Worm (Caenorhabditis elegans): ENCODE results near the gene F52C9.5.

Gene F52C9.5

DNA sequence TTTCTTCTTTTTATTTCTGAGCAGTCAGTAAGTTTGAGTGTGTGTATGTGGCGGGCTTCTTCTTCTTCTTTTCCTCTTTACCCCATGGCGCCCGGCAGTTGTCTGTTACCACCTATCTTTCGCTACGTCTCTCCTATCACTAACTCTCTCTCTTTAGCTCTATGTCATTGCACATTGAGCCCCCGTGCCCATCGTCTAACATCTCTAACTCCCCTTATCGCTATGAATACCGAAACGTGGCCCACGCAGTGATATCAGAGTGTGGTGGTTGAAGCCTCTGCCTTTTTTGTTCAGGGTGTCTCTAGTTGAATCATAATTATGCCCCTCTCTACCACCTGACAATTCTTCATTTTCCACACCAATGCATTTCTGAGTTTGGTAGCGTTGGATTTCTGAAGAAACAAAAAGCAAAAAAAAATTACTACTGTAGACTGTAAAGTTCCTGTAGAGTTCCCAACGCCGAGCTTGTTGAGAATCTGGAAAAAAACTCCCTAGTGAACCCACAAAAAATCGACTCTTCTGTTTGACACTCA lies 32.6 kb downstream of the F52C9.5 start:
- TF ChIP-seq hnd-1 (tag; optimal IDR thresholded peaks at IDR 0.05): no peak

DNA sequence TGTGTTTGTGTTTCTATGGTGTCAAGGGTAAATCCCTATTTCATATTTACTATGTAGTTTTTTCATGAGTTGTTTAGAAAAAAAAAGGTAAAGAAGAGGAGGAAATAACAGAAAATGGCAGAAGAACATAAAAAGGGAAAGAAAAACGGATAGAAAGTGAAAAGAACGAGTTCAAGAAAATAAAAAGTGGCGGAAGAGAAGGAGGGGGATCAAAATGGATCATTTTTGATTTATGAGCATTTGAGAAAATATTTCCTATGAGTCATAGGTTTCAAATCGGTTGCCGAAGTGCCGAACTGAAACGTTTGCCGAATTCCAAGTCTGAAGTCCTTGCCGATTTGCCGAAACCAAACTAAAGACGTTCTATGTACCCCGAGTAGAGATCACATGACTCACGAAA lies 36.8 kb downstream of the F52C9.5 start:
- TF ChIP-seq tra-4 (tag; optimal IDR thresholded peaks at IDR 0.05): no peak
- no peak for TF ChIP-seq flt-1 (GFP tag; IDR thresholded peaks at IDR 0.05)
- TF ChIP-seq ceh-36 (tag; optimal IDR thresholded peaks at IDR 0.05): no peak
- no peak for TF ChIP-seq ets-7 (tag; optimal IDR thresholded peaks at IDR 0.05)
- TF ChIP-seq hmbx-1 (tag; optimal IDR thresholded peaks at IDR 0.05): no peak
- no peak for TF ChIP-seq aly-1 (tag; optimal IDR thresholded peaks at IDR 0.05)
- TF ChIP-seq hmg-4 (GFP tag; optimal IDR thresholded peaks at IDR 0.05): no peak
- TF ChIP-seq F13C5.2 (tag; optimal IDR thresholded peaks at IDR 0.05): no peak
- TF ChIP-seq hnd-1 (tag; optimal IDR thresholded peaks at IDR 0.05): no peak
- no peak for TF ChIP-seq pes-1 (GFP tag; IDR thresholded peaks at IDR 0.05)
- TF ChIP-seq ama-1 (optimal IDR thresholded peaks at IDR 0.05): no peak
- TF ChIP-seq ceh-13 (GFP tag; optimal IDR thresholded peaks at IDR 0.05): no peak
- no peak for TF ChIP-seq B0310.2 (tag; optimal IDR thresholded peaks at IDR 0.05)
- no peak for TF ChIP-seq scrt-1 (GFP tag; IDR thresholded peaks at IDR 0.05)
- TF ChIP-seq tbx-37 (GFP tag; conservative IDR thresholded peaks at IDR 0.05): no peak
- TF ChIP-seq sea-1 (GFP tag; conservative IDR thresholded peaks at IDR 0.05): no peak
- no peak for TF ChIP-seq tbx-11 (GFP tag; IDR thresholded peaks at IDR 0.05)

DNA sequence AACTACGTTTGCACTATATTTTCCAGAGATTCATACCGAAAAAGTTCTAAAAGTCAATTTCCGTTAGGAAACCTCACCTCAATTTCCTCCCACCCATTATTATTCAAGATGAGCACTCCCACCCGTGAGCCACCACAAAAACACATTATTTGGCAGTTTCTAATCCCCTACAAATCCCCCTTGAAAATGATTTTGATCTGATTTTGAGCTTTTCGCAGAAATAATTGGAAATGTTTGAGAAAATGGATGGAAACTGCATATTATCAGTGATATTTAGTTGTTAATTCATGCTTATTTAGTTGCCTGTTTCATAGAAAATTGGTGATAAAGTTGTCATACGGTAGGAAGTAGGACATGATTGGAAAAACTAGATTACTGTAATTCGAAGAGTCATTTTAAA lies 38.5 kb downstream of the F52C9.5 start:
- no peak for TF ChIP-seq ceh-13 (GFP tag; optimal IDR thresholded peaks at IDR 0.05)
- TF ChIP-seq hmg-4 (GFP tag; optimal IDR thresholded peaks at IDR 0.05): no peak
- TF ChIP-seq scrt-1 (GFP tag; IDR thresholded peaks at IDR 0.05): no peak
- TF ChIP-seq hnd-1 (tag; optimal IDR thresholded peaks at IDR 0.05): no peak
- TF ChIP-seq flt-1 (GFP tag; IDR thresholded peaks at IDR 0.05): no peak
- TF ChIP-seq B0310.2 (tag; optimal IDR thresholded peaks at IDR 0.05): no peak
- no peak for TF ChIP-seq aly-1 (tag; optimal IDR thresholded peaks at IDR 0.05)
- TF ChIP-seq ceh-36 (tag; optimal IDR thresholded peaks at IDR 0.05): no peak
- no peak for TF ChIP-seq F13C5.2 (tag; optimal IDR thresholded peaks at IDR 0.05)
- TF ChIP-seq sea-1 (GFP tag; conservative IDR thresholded peaks at IDR 0.05): no peak
- TF ChIP-seq tbx-37 (GFP tag; conservative IDR thresholded peaks at IDR 0.05): no peak
- no peak for TF ChIP-seq tbx-11 (GFP tag; IDR thresholded peaks at IDR 0.05)
- TF ChIP-seq hmbx-1 (tag; optimal IDR thresholded peaks at IDR 0.05): no peak
- TF ChIP-seq pes-1 (GFP tag; IDR thresholded peaks at IDR 0.05): no peak
- TF ChIP-seq ets-7 (tag; optimal IDR thresholded peaks at IDR 0.05): no peak
- no peak for TF ChIP-seq tra-4 (tag; optimal IDR thresholded peaks at IDR 0.05)
- no peak for TF ChIP-seq ama-1 (optimal IDR thresholded peaks at IDR 0.05)

DNA sequence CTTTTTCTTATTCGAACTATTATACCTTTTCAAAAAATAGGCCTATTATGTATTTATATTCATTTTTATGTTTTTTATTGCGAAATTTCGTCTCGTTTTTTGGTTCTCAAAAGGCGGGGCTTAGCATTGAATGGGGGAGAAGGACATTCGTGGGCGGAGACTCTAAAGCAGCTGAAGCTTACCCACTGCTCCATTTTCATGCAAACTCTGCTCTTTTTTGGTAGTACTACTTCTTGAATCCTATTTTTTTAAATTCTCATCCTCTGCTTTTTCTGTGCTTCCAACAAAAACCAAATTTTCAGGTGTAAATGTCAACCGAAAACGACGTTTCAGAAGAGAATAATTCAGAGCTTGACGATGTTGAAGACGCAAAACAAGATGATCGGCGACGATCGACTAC lies 39.4 kb downstream of the F52C9.5 start, which contains the start of gene ZK121.2:
ZK121.2 (plus strand) TSS at position 301 of the 400 bp plus-strand sequence.
- TF ChIP-seq flt-1 (GFP tag; IDR thresholded peaks at IDR 0.05) (no peak), scrt-1 (GFP tag; IDR thresholded peaks at IDR 0.05) (no peak), ceh-36 (tag; optimal IDR thresholded peaks at IDR 0.05) (no peak), sea-1 (GFP tag; conservative IDR thresholded peaks at IDR 0.05) (no peak), ceh-13 (GFP tag; optimal IDR thresholded peaks at IDR 0.05) (no peak), hnd-1 (tag; optimal IDR thresholded peaks at IDR 0.05) (no peak), tbx-37 (GFP tag; conservative IDR thresholded peaks at IDR 0.05) (no peak), ets-7 (tag; optimal IDR thresholded peaks at IDR 0.05) (no peak), ama-1 (optimal IDR thresholded peaks at IDR 0.05) (no peak), tbx-11 (GFP tag; IDR thresholded peaks at IDR 0.05) (no peak), tra-4 (tag; optimal IDR thresholded peaks at IDR 0.05) (no peak), B0310.2 (tag; optimal IDR thresholded peaks at IDR 0.05) (no peak)

DNA sequence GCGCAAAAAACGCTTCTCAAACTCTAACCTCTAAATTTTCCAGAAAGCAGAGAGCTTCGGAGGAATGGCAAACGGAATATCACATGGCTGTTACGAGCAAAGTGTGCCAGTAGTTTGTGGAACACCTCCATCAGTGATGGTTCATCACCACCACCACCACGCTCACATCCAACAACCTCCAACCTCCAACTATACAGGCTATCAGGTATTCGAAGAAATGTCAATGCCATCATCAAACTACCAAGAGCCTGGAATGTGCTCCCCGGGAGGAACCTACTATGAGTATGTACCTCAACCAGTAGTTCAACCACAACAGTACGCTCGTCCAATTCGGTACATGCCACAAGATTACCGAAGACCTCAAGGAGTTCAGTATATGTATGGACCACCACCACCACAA lies 41.5 kb downstream of the F52C9.5 start:
- TF ChIP-seq F13C5.2 (tag; optimal IDR thresholded peaks at IDR 0.05) (no peak), ceh-36 (tag; optimal IDR thresholded peaks at IDR 0.05) (no peak), flt-1 (GFP tag; IDR thresholded peaks at IDR 0.05) (no peak), tbx-11 (GFP tag; IDR thresholded peaks at IDR 0.05) (no peak), scrt-1 (GFP tag; IDR thresholded peaks at IDR 0.05) (no peak), tbx-37 (GFP tag; conservative IDR thresholded peaks at IDR 0.05) (no peak), B0310.2 (tag; optimal IDR thresholded peaks at IDR 0.05) (no peak), tra-4 (tag; optimal IDR thresholded peaks at IDR 0.05) (no peak), ets-7 (tag; optimal IDR thresholded peaks at IDR 0.05) (no peak)

DNA sequence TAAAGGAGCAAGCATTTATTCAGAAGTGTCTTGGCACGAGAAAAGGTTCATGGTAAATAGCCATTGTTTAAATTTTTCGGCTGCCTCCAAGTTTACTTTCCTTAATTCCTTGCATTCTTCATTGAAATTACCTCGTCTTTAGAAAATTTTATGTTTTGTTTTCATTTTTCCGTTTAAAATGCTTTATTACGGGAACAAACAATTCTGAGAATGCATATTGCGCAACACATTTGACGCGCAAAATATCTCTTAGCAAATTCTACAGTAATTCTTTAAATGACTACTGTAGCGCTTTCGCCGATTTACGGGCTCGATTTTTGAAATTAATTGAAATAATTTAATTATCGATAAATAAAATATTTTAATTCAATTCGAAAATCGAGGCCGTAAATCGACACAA lies 42.5 kb downstream of the F52C9.5 start:
- TF ChIP-seq sea-1 (GFP tag; conservative IDR thresholded peaks at IDR 0.05) (no peak), aly-1 (tag; optimal IDR thresholded peaks at IDR 0.05) (no peak), tbx-11 (GFP tag; IDR thresholded peaks at IDR 0.05) (no peak), ceh-13 (GFP tag; optimal IDR thresholded peaks at IDR 0.05) (no peak), hnd-1 (tag; optimal IDR thresholded peaks at IDR 0.05) (no peak), ama-1 (optimal IDR thresholded peaks at IDR 0.05) (no peak), tra-4 (tag; optimal IDR thresholded peaks at IDR 0.05) (no peak), ceh-36 (tag; optimal IDR thresholded peaks at IDR 0.05) (no peak), tbx-37 (GFP tag; conservative IDR thresholded peaks at IDR 0.05) (no peak), hmbx-1 (tag; optimal IDR thresholded peaks at IDR 0.05) (no peak), flt-1 (GFP tag; IDR thresholded peaks at IDR 0.05) (no peak)

DNA sequence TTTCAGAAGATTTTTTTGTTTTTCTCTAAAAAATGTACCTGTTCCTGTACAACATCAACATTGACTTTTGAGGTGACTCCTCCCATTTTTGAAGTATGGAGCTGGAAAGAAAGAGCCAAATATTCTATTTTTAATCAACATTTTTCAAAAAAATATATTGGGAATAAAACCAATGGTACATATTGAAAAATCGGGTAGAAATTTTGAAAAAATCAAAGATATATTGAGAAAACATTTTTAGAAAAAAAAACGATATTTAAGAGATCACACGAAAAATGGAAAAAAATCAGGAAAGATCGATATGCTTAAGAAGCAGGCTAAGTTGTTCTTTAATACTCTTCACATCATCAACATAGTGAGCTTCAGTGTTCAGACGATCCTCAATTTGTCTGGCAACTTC lies 44.0 kb downstream of the F52C9.5 start, which contains the start of gene glrx-21:
glrx-21 (minus strand) TSS at position 101 of the 400 bp plus-strand sequence.
- TF ChIP-seq ama-1 (optimal IDR thresholded peaks at IDR 0.05) (no peak), tra-4 (tag; optimal IDR thresholded peaks at IDR 0.05) (no peak), hnd-1 (tag; optimal IDR thresholded peaks at IDR 0.05) (no peak), tbx-11 (GFP tag; IDR thresholded peaks at IDR 0.05) (no peak), aly-1 (tag; optimal IDR thresholded peaks at IDR 0.05) (no peak), hmbx-1 (tag; optimal IDR thresholded peaks at IDR 0.05) (no peak), tbx-37 (GFP tag; conservative IDR thresholded peaks at IDR 0.05) (no peak), scrt-1 (GFP tag; IDR thresholded peaks at IDR 0.05) (no peak), ets-7 (tag; optimal IDR thresholded peaks at IDR 0.05) (no peak), pes-1 (GFP tag; IDR thresholded peaks at IDR 0.05) (no peak), sea-1 (GFP tag; conservative IDR thresholded peaks at IDR 0.05) (no peak), B0310.2 (tag; optimal IDR thresholded peaks at IDR 0.05) (no peak), flt-1 (GFP tag; IDR thresholded peaks at IDR 0.05) (no peak)
